Worm (Caenorhabditis elegans) whole organism, L1 larva: ENCODE data around the gene plk-1.

Source experiments
- F16B12.6 ChIP-seq: fragments of 150-350 bp; optimal IDR thresholded peaks from 2 replicates; lab custom pipeline; 2014; ENCODE audit warnings: missing biosample characterization, missing genetic modification characterization
- Y116A8C.19 ChIP-seq: sonication (generic microtip); optimal IDR thresholded peaks from 2 replicates; lab custom pipeline; 2016; ENCODE audit warnings: missing compliant biosample characterization, missing genetic modification characterization, borderline replicate concordance
- alr-1 ChIP-seq: fragments of 200-800 bp; sonication (Bioruptor generic); optimal IDR thresholded peaks from 2 replicates; lab custom pipeline; 2018; ENCODE audit warnings: borderline replicate concordance, mild to moderate bottlenecking, missing genetic modification characterization, missing compliant biosample characterization
- aly-2 ChIP-seq: fragments of 150-350 bp; optimal IDR thresholded peaks from 2 replicates; lab custom pipeline; 2014; ENCODE audit warnings: missing biosample characterization, missing genetic modification characterization
- ama-1 ChIP-seq: fragments of 150-350 bp; optimal IDR thresholded peaks from 2 replicates; lab custom pipeline; 2014
- blmp-1 ChIP-seq: fragments of 150-350 bp; optimal IDR thresholded peaks from 2 replicates; lab custom pipeline; 2014; ENCODE audit warnings: missing biosample characterization, missing genetic modification characterization
- ceh-88 ChIP-seq: fragments of 200-800 bp; sonication (Bioruptor generic); IDR thresholded peaks from 2 replicates; pipeline ENCODE4 v1.3.6; 2022; ENCODE audit warnings: missing genetic modification characterization, missing compliant biosample characterization
- ceh-90 ChIP-seq: sonication (generic microtip); optimal IDR thresholded peaks from 2 replicates; lab custom pipeline; 2016; ENCODE audit warnings: missing genetic modification characterization, missing compliant biosample characterization
- ces-1 ChIP-seq: fragments of 150-350 bp; optimal IDR thresholded peaks from 2 replicates; lab custom pipeline; 2014; ENCODE audit warnings: missing biosample characterization, missing genetic modification reagents, missing genetic modification characterization
- dsc-1 ChIP-seq: sonication (generic microtip); optimal IDR thresholded peaks from 2 replicates; lab custom pipeline; 2016; ENCODE audit warnings: mild to moderate bottlenecking, missing genetic modification characterization, missing compliant biosample characterization
- efl-1 ChIP-seq, 4 experiments: fragments of 150-350 bp; optimal IDR thresholded peaks in 3 of 4; peaks in 1 of 4; 1 replicate in 1 of 4; 2 replicates in 3 of 4; lab custom pipeline; 2014; ENCODE audit warnings: missing biosample characterization in 2 of 4, missing genetic modification characterization in 2 of 4, missing genetic modification reagents in 2 of 4
- egl-13 ChIP-seq: sonication (generic microtip); optimal IDR thresholded peaks from 2 replicates; lab custom pipeline; 2016; ENCODE audit warnings: missing genotype, missing genetic modification reagents, missing genetic modification characterization, missing compliant biosample characterization
- fkh-4 ChIP-seq: sonication (generic microtip); optimal IDR thresholded peaks from 2 replicates; lab custom pipeline; 2016; ENCODE audit warnings: missing compliant biosample characterization, missing genetic modification characterization, borderline replicate concordance
- fos-1 ChIP-seq: fragments of 150-350 bp; optimal IDR thresholded peaks from 2 replicates; lab custom pipeline; 2014; ENCODE audit warnings: missing biosample characterization, missing genetic modification characterization
- grh-1 ChIP-seq: fragments of 200-800 bp; sonication (Bioruptor generic); IDR thresholded peaks from 2 replicates; pipeline ENCODE4 v1.3.6; 2022; ENCODE audit warnings: missing genetic modification reagents, missing genetic modification characterization, missing compliant biosample characterization
- hlh-17 ChIP-seq: fragments of 200-800 bp; sonication (Bioruptor generic); optimal IDR thresholded peaks from 2 replicates; lab custom pipeline; 2018; ENCODE audit warnings: missing genetic modification characterization, mild to moderate bottlenecking, missing compliant biosample characterization, moderate library complexity, borderline replicate concordance
- hpl-2 ChIP-seq: fragments of 150-350 bp; optimal IDR thresholded peaks from 2 replicates; lab custom pipeline; 2014; ENCODE audit warnings: missing biosample characterization, missing genetic modification reagents, missing genetic modification characterization
- irx-1 ChIP-seq: sonication (generic microtip); optimal IDR thresholded peaks from 2 replicates; lab custom pipeline; 2016; ENCODE audit warnings: missing genetic modification characterization, missing compliant biosample characterization
- isw-1 ChIP-seq: fragments of 200-800 bp; sonication (Bioruptor generic); IDR thresholded peaks from 2 replicates; pipeline ENCODE4 v1.3.6; 2022; ENCODE audit warnings: missing genetic modification characterization, missing compliant biosample characterization
- jun-1 ChIP-seq: fragments of 150-350 bp; optimal IDR thresholded peaks from 2 replicates; lab custom pipeline; 2014; ENCODE audit warnings: missing biosample characterization, missing genetic modification reagents, missing genetic modification characterization
- lin-15B ChIP-seq: fragments of 150-350 bp; sonication (generic microtip); optimal IDR thresholded peaks from 3 replicates; lab custom pipeline; 2014; ENCODE audit warnings: missing biosample characterization, missing genetic modification characterization
- lin-35 ChIP-seq, 2 experiments: fragments of 150-350 bp; optimal IDR thresholded peaks; 2 replicates each; lab custom pipeline; 2014; ENCODE audit warnings: missing biosample characterization in 2 of 2, missing genetic modification characterization in 2 of 2, missing genetic modification reagents in 2 of 2
- lin-39 ChIP-seq: fragments of 150-350 bp; optimal IDR thresholded peaks from 2 replicates; lab custom pipeline; 2014; ENCODE audit warnings: missing biosample characterization, missing genetic modification reagents, missing genetic modification characterization
- lir-3 ChIP-seq: sonication (generic microtip); optimal IDR thresholded peaks from 2 replicates; lab custom pipeline; 2016; ENCODE audit warnings: mild to moderate bottlenecking, missing genetic modification characterization, moderate library complexity, missing compliant biosample characterization; ENCODE audit not compliant: poor library complexity
- mab-9 ChIP-seq: fragments of 200-800 bp; sonication (Bioruptor generic); IDR thresholded peaks from 2 replicates; pipeline ENCODE4 v1.3.6; 2022; ENCODE audit warnings: missing genetic modification reagents, missing genetic modification characterization, missing compliant biosample characterization
- mdl-1 ChIP-seq, 2 experiments: fragments of 150-350 bp; optimal IDR thresholded peaks; 2 replicates each; lab custom pipeline; 2014 to 2017; ENCODE audit warnings: missing biosample characterization in 2 of 2, missing genetic modification characterization in 2 of 2, inconsistent platforms in 1 of 2
- nhr-11 ChIP-seq: fragments of 150-350 bp; optimal IDR thresholded peaks from 2 replicates; lab custom pipeline; 2014; ENCODE audit warnings: missing biosample characterization, missing genetic modification characterization
- nhr-12 ChIP-seq: sonication (generic microtip); optimal IDR thresholded peaks from 2 replicates; lab custom pipeline; 2017; ENCODE audit warnings: missing biosample characterization, missing genetic modification characterization
- nhr-19 ChIP-seq: fragments of 200-800 bp; sonication (Bioruptor generic); conservative IDR thresholded peaks from 2 replicates; pipeline ENCODE4 v1.3.6; 2022; ENCODE audit warnings: missing genetic modification characterization, missing compliant biosample characterization
- nhr-20 ChIP-seq: sonication (generic microtip); optimal IDR thresholded peaks from 2 replicates; lab custom pipeline; 2016; ENCODE audit warnings: mild to moderate bottlenecking, missing genetic modification characterization, missing compliant biosample characterization
- nhr-71 ChIP-seq: sonication (generic microtip); optimal IDR thresholded peaks from 2 replicates; lab custom pipeline; 2016; ENCODE audit warnings: mild to moderate bottlenecking, missing genetic modification characterization, moderate library complexity, missing compliant biosample characterization
- nhr-76 ChIP-seq: sonication (generic microtip); optimal IDR thresholded peaks from 2 replicates; lab custom pipeline; 2017; ENCODE audit warnings: missing biosample characterization, missing genetic modification characterization
- nhr-77 ChIP-seq: fragments of 150-350 bp; optimal IDR thresholded peaks from 2 replicates; lab custom pipeline; 2014; ENCODE audit warnings: missing biosample characterization, missing genetic modification characterization
- nhr-84 ChIP-seq: sonication (generic microtip); optimal IDR thresholded peaks from 2 replicates; lab custom pipeline; 2017; ENCODE audit warnings: missing biosample characterization, missing genetic modification characterization
- nhr-85 ChIP-seq: sonication (generic microtip); peaks from one replicate; lab custom pipeline; 2016; ENCODE audit warnings: missing genetic modification characterization, inconsistent platforms, missing compliant biosample characterization
- nhr-90 ChIP-seq: sonication (generic microtip); optimal IDR thresholded peaks from 2 replicates; lab custom pipeline; 2016; ENCODE audit warnings: mild to moderate bottlenecking, missing genetic modification characterization, missing compliant biosample characterization; ENCODE audit not compliant: poor library complexity
- pag-3 ChIP-seq: sonication (generic microtip); optimal IDR thresholded peaks from 2 replicates; lab custom pipeline; 2017; ENCODE audit warnings: missing genetic modification characterization, mild to moderate bottlenecking, missing compliant biosample characterization, antibody characterized with exemption, borderline replicate concordance; ENCODE audit not compliant: insufficient read depth
- pax-3 ChIP-seq: fragments of 200-800 bp; sonication (Bioruptor generic); optimal IDR thresholded peaks from 2 replicates; lab custom pipeline; 2018; ENCODE audit warnings: mild to moderate bottlenecking, missing genetic modification characterization, moderate library complexity, missing compliant biosample characterization
- pqm-1 ChIP-seq: sonication (generic microtip); optimal IDR thresholded peaks from 3 replicates; lab custom pipeline; 2017; ENCODE audit warnings: missing biosample characterization, missing genetic modification characterization
- rnt-1 ChIP-seq: sonication (generic microtip); optimal IDR thresholded peaks from 2 replicates; lab custom pipeline; 2016; ENCODE audit warnings: mild to moderate bottlenecking, missing genetic modification characterization, moderate library complexity, missing compliant biosample characterization
- skn-1 ChIP-seq: fragments of 150-350 bp; optimal IDR thresholded peaks from 2 replicates; lab custom pipeline; 2014; ENCODE audit warnings: missing biosample characterization, missing genetic modification characterization
- snpc-4 ChIP-seq: fragments of 150-350 bp; optimal IDR thresholded peaks from 2 replicates; lab custom pipeline; 2014; ENCODE audit warnings: missing biosample characterization, missing genetic modification characterization
- sptf-1 ChIP-seq: fragments of 150-350 bp; optimal IDR thresholded peaks from 2 replicates; lab custom pipeline; 2014; ENCODE audit warnings: missing biosample characterization, missing genetic modification characterization
- sup-37 ChIP-seq: fragments of 200-800 bp; sonication (Bioruptor generic); optimal IDR thresholded peaks from 2 replicates; lab custom pipeline; 2018; ENCODE audit warnings: mild to moderate bottlenecking, missing genetic modification characterization, missing compliant biosample characterization
- tbx-2 ChIP-seq: sonication (generic microtip); optimal IDR thresholded peaks from 2 replicates; lab custom pipeline; 2016; ENCODE audit warnings: missing genetic modification characterization, missing compliant biosample characterization
- tlp-1 ChIP-seq: fragments of 150-350 bp; optimal IDR thresholded peaks from 2 replicates; lab custom pipeline; 2014; ENCODE audit warnings: missing biosample characterization, missing genetic modification characterization
- unc-62 ChIP-seq: fragments of 150-350 bp; optimal IDR thresholded peaks from 2 replicates; lab custom pipeline; 2014; ENCODE audit warnings: missing biosample characterization, missing genetic modification reagents, missing genetic modification characterization
- unc-98 ChIP-seq: fragments of 200-800 bp; sonication (Bioruptor generic); IDR thresholded peaks from 2 replicates; pipeline ENCODE4 v1.3.6; 2022; ENCODE audit warnings: missing genetic modification characterization, missing compliant biosample characterization
- xbp-1 ChIP-seq: sonication (generic microtip); optimal IDR thresholded peaks from 2 replicates; lab custom pipeline; 2016; ENCODE audit warnings: missing genetic modification characterization, missing compliant biosample characterization
- ztf-4 ChIP-seq: fragments of 150-350 bp; optimal IDR thresholded peaks from 2 replicates; lab custom pipeline; 2014; ENCODE audit warnings: missing biosample characterization, missing genetic modification characterization

Gene plk-1

ce11 chrIII:8133346-8133745, 32.2 kb downstream of the plk-1 start, which contains the start of gene C14B9.2:
Gene C14B9.2, plus strand, starts transcription at chrIII:8133665.
- TF ChIP-seq xbp-1 (tag; lab: Kevin White, UChicago) (peak; percentile 50), ceh-88 (GFP tag; lab: Robert Waterston, UW) (no peak)

ce11 chrIII:8136517-8137099, 35.5 kb downstream of the plk-1 start:
- TF ChIP-seq ztf-4 (tag; lab: Kevin White, UChicago) (no peak), hpl-2 (GFP tag; lab: Kevin White, UChicago) (no peak), jun-1 (tag; lab: Kevin White, UChicago) (no peak), F16B12.6 (tag; lab: Kevin White, UChicago) (no peak), lin-39 (tag; lab: Kevin White, UChicago) (no peak), lin-15B (tag; lab: Kevin White, UChicago) (no peak), nhr-11 (tag; lab: Kevin White, UChicago) (no peak), unc-98 (GFP tag; lab: Robert Waterston, UW) (no peak), isw-1 (GFP tag; lab: Robert Waterston, UW) (no peak), dsc-1 (tag; lab: Kevin White, UChicago) (no peak), fos-1 (no peak), efl-1 (optimal IDR thresholded peaks at IDR 0.05; lab: Kevin White, UChicago) (no peak), efl-1 (GFP tag; optimal IDR thresholded peaks at IDR 0.05 in 1 of 2; lab: Kevin White, UChicago) (peak in 1 of 2 experiments; percentile 88), ceh-88 (GFP tag; lab: Robert Waterston, UW) (no peak), ces-1 (no peak), lir-3 (tag; lab: Kevin White, UChicago) (no peak), nhr-20 (tag; lab: Kevin White, UChicago) (peak; percentile 39), mdl-1 (tag; optimal IDR thresholded peaks at IDR 0.05; lab: Kevin White, UChicago) (peak in 1 of 2 experiments; percentile 34), nhr-84 (tag; lab: Kevin White, UChicago) (no peak), nhr-85 (no peak), blmp-1 (tag; lab: Kevin White, UChicago) (no peak), pax-3 (tag; lab: Kevin White, UChicago) (no peak), alr-1 (tag; lab: Kevin White, UChicago) (no peak), sptf-1 (tag; lab: Kevin White, UChicago) (no peak), pqm-1 (tag; lab: Kevin White, UChicago) (no peak), ama-1 (no peak), lin-35 (GFP tag; optimal IDR thresholded peaks at IDR 0.05; lab: Kevin White, UChicago) (no peak), nhr-76 (tag; lab: Kevin White, UChicago) (no peak), sup-37 (GFP tag; lab: Kevin White, UChicago) (peak; percentile 16), tbx-2 (peak; percentile 42), pag-3 (no peak), nhr-71 (tag; lab: Kevin White, UChicago) (peak; percentile 49), snpc-4 (tag; lab: Kevin White, UChicago) (no peak), nhr-12 (tag; lab: Kevin White, UChicago) (no peak), Y116A8C.19 (tag; lab: Kevin White, UChicago) (no peak), hlh-17 (GFP tag; lab: Kevin White, UChicago) (no peak), nhr-90 (no peak), mab-9 (no peak), aly-2 (tag; lab: Kevin White, UChicago) (peak; percentile 23), tlp-1 (tag; lab: Kevin White, UChicago) (no peak), nhr-19 (GFP tag; lab: Robert Waterston, UW) (peak; percentile 44), unc-62 (GFP tag; lab: Kevin White, UChicago) (no peak), irx-1 (no peak), fkh-4 (tag; lab: Kevin White, UChicago) (no peak), nhr-77 (peak; percentile 37), skn-1 (peak; percentile 16), egl-13 (tag; lab: Kevin White, UChicago) (no peak), grh-1 (GFP tag; lab: Robert Waterston, UW) (no peak), rnt-1 (tag; lab: Kevin White, UChicago) (peak; percentile 3), ceh-90 (tag; lab: Kevin White, UChicago) (no peak)
